Worm (Caenorhabditis elegans): ENCODE data around the gene mrpl-40.

ce11 chrIII:69652-70051 lies 17.7 kb upstream of the mrpl-40 start, which contains the start of gene spt-4:
- TF ChIP-seq C34F6.9 (tag; optimal IDR thresholded peaks at IDR 0.05) = no peak
- no peak for TF ChIP-seq snpc-4 (tag; optimal IDR thresholded peaks at IDR 0.05)
- TF ChIP-seq blmp-1 (tag; optimal IDR thresholded peaks at IDR 0.05; ENCODE audit: insufficient read depth) = no peak
- no peak for TF ChIP-seq alr-1 (tag; optimal IDR thresholded peaks at IDR 0.05)
- TF ChIP-seq ceh-16 (tag; optimal IDR thresholded peaks at IDR 0.05) = no peak
- no peak for TF ChIP-seq mdl-1 (tag; optimal IDR thresholded peaks at IDR 0.05)
- TF ChIP-seq skn-1 (tag; optimal IDR thresholded peaks at IDR 0.05) = no peak
- TF ChIP-seq ZK546.5 (tag; optimal IDR thresholded peaks at IDR 0.05) = no peak
- no peak for TF ChIP-seq lin-11 (tag; optimal IDR thresholded peaks at IDR 0.05)
- TF ChIP-seq nhr-77 (tag; optimal IDR thresholded peaks at IDR 0.05) = no peak
- TF ChIP-seq ceh-82 (tag; optimal IDR thresholded peaks at IDR 0.05) = no peak
